Worm (Caenorhabditis elegans) whole organism, L1 larva: ENCODE results near the gene F48B9.3.

ENCODE experiments used
- C04F5.9 ChIP-seq: sonication (generic microtip); optimal IDR thresholded peaks from 2 replicates; lab custom pipeline; 2016; ENCODE audit warnings: missing genetic modification characterization, missing compliant biosample characterization
- F16B12.6 ChIP-seq: fragments of 150-350 bp; optimal IDR thresholded peaks from 2 replicates; lab custom pipeline; 2014; ENCODE audit warnings: missing biosample characterization, missing genetic modification characterization
- aha-1 ChIP-seq: fragments of 150-350 bp; optimal IDR thresholded peaks from 2 replicates; lab custom pipeline; 2014; ENCODE audit warnings: missing biosample characterization, missing genetic modification characterization
- blmp-1 ChIP-seq: fragments of 150-350 bp; optimal IDR thresholded peaks from 2 replicates; lab custom pipeline; 2014; ENCODE audit warnings: missing biosample characterization, missing genetic modification characterization
- ceh-63 ChIP-seq: fragments of 200-800 bp; sonication (Bioruptor generic); optimal IDR thresholded peaks from 2 replicates; lab custom pipeline; 2018; ENCODE audit warnings: mild to moderate bottlenecking, missing genetic modification characterization, missing compliant biosample characterization
- dpl-1 ChIP-seq, 3 experiments: fragments of 150-350 bp in 2 of 3; sonication (generic microtip) in 1 of 3; optimal IDR thresholded peaks; 2 replicates each; lab custom pipeline; 2014 to 2017; ENCODE audit warnings: missing biosample characterization in 3 of 3, missing genetic modification characterization in 3 of 3, missing genetic modification reagents in 3 of 3
- dsc-1 ChIP-seq: sonication (generic microtip); optimal IDR thresholded peaks from 2 replicates; lab custom pipeline; 2016; ENCODE audit warnings: mild to moderate bottlenecking, missing genetic modification characterization, missing compliant biosample characterization
- efl-1 ChIP-seq, 4 experiments: fragments of 150-350 bp; optimal IDR thresholded peaks in 3 of 4; peaks in 1 of 4; 1 replicate in 1 of 4; 2 replicates in 3 of 4; lab custom pipeline; 2014; ENCODE audit warnings: missing biosample characterization in 2 of 4, missing genetic modification characterization in 2 of 4, missing genetic modification reagents in 2 of 4
- fkh-10 ChIP-seq: sonication (generic microtip); optimal IDR thresholded peaks from 2 replicates; lab custom pipeline; 2017; ENCODE audit warnings: missing biosample characterization, missing genetic modification reagents, missing genetic modification characterization
- fkh-4 ChIP-seq: sonication (generic microtip); optimal IDR thresholded peaks from 2 replicates; lab custom pipeline; 2016; ENCODE audit warnings: missing compliant biosample characterization, missing genetic modification characterization, borderline replicate concordance
- fkh-8 ChIP-seq: sonication (generic microtip); optimal IDR thresholded peaks from 2 replicates; lab custom pipeline; 2016; ENCODE audit warnings: mild to moderate bottlenecking, missing genetic modification characterization, missing compliant biosample characterization
- hlh-4 ChIP-seq: sonication (generic microtip); optimal IDR thresholded peaks from 2 replicates; lab custom pipeline; 2016; ENCODE audit warnings: mild to moderate bottlenecking, missing genetic modification characterization, missing compliant biosample characterization
- lin-14 ChIP-seq: fragments of 200-800 bp; sonication (Bioruptor generic); optimal IDR thresholded peaks from 2 replicates; lab custom pipeline; 2018; ENCODE audit warnings: mild to moderate bottlenecking, missing genetic modification characterization, moderate library complexity, missing compliant biosample characterization
- lin-35 ChIP-seq, 2 experiments: fragments of 150-350 bp; optimal IDR thresholded peaks; 2 replicates each; lab custom pipeline; 2014; ENCODE audit warnings: missing biosample characterization in 2 of 2, missing genetic modification characterization in 2 of 2, missing genetic modification reagents in 2 of 2
- nhr-12 ChIP-seq: sonication (generic microtip); optimal IDR thresholded peaks from 2 replicates; lab custom pipeline; 2017; ENCODE audit warnings: missing biosample characterization, missing genetic modification characterization
- nhr-47 ChIP-seq: sonication (generic microtip); optimal IDR thresholded peaks from 2 replicates; lab custom pipeline; 2016; ENCODE audit warnings: mild to moderate bottlenecking, missing genetic modification characterization, moderate library complexity, missing compliant biosample characterization
- nhr-71 ChIP-seq: sonication (generic microtip); optimal IDR thresholded peaks from 2 replicates; lab custom pipeline; 2016; ENCODE audit warnings: mild to moderate bottlenecking, missing genetic modification characterization, moderate library complexity, missing compliant biosample characterization
- nhr-76 ChIP-seq: sonication (generic microtip); optimal IDR thresholded peaks from 2 replicates; lab custom pipeline; 2017; ENCODE audit warnings: missing biosample characterization, missing genetic modification characterization
- nhr-90 ChIP-seq: sonication (generic microtip); optimal IDR thresholded peaks from 2 replicates; lab custom pipeline; 2016; ENCODE audit warnings: mild to moderate bottlenecking, missing genetic modification characterization, missing compliant biosample characterization; ENCODE audit not compliant: poor library complexity
- pag-3 ChIP-seq: sonication (generic microtip); optimal IDR thresholded peaks from 2 replicates; lab custom pipeline; 2017; ENCODE audit warnings: missing genetic modification characterization, mild to moderate bottlenecking, missing compliant biosample characterization, antibody characterized with exemption, borderline replicate concordance; ENCODE audit not compliant: insufficient read depth
- pqm-1 ChIP-seq: sonication (generic microtip); optimal IDR thresholded peaks from 3 replicates; lab custom pipeline; 2017; ENCODE audit warnings: missing biosample characterization, missing genetic modification characterization
- rnt-1 ChIP-seq: sonication (generic microtip); optimal IDR thresholded peaks from 2 replicates; lab custom pipeline; 2016; ENCODE audit warnings: mild to moderate bottlenecking, missing genetic modification characterization, moderate library complexity, missing compliant biosample characterization
- snpc-4 ChIP-seq: fragments of 150-350 bp; optimal IDR thresholded peaks from 2 replicates; lab custom pipeline; 2014; ENCODE audit warnings: missing biosample characterization, missing genetic modification characterization
- sox-4 ChIP-seq: sonication (generic microtip); optimal IDR thresholded peaks from 2 replicates; lab custom pipeline; 2016; ENCODE audit warnings: missing genetic modification characterization, missing compliant biosample characterization
- swsn-7 ChIP-seq: sonication (generic microtip); optimal IDR thresholded peaks from 2 replicates; lab custom pipeline; 2016; ENCODE audit warnings: missing genetic modification characterization, missing compliant biosample characterization
- unc-62 ChIP-seq: fragments of 150-350 bp; optimal IDR thresholded peaks from 2 replicates; lab custom pipeline; 2014; ENCODE audit warnings: missing biosample characterization, missing genetic modification reagents, missing genetic modification characterization
- unc-86 ChIP-seq: sonication (generic microtip); optimal IDR thresholded peaks from 2 replicates; lab custom pipeline; 2016; ENCODE audit warnings: missing genetic modification characterization, missing compliant biosample characterization
- vab-15 ChIP-seq: sonication (generic microtip); optimal IDR thresholded peaks from 2 replicates; lab custom pipeline; 2017; ENCODE audit warnings: missing genotype, mild to moderate bottlenecking, missing genetic modification characterization, missing compliant biosample characterization
- xbp-1 ChIP-seq: sonication (generic microtip); optimal IDR thresholded peaks from 2 replicates; lab custom pipeline; 2016; ENCODE audit warnings: missing genetic modification characterization, missing compliant biosample characterization
- ztf-11 ChIP-seq, 2 experiments: sonication (generic microtip); optimal IDR thresholded peaks; 2 replicates each; lab custom pipeline; 2016 to 2017; ENCODE audit warnings: missing genetic modification characterization in 2 of 2, missing biosample characterization in 1 of 2, missing compliant biosample characterization in 1 of 2
- ztf-4 ChIP-seq: fragments of 150-350 bp; optimal IDR thresholded peaks from 2 replicates; lab custom pipeline; 2014; ENCODE audit warnings: missing biosample characterization, missing genetic modification characterization

The F48B9.3 gene

DNA sequence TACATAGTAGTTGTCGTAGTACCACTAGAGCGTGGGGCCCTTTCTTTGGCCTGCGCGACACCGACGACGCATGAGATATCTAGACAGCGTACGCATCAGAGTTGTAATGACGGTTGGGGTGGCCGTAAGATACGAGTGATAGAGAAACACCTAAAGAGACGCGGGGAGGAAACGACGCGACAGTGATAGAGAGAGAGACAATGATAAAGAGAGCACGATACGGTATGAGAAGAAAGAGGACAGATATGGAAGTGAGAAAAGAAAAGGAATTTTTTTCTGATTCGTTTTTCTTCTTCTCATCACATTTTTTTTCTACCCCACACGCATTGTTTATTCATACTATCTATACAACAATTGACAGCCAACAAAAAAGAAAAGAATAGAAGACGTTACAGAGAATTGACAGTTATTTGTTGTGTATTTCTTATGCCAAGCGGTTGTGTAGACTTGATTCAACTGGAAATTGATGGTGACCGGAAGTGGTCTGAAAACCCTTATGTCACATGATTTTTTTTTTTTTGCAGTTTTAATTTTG, 13.6 kb downstream of the F48B9.3 start (continued):
- TF ChIP-seq ztf-11 (tag; optimal IDR thresholded peaks at IDR 0.05; lab: Kevin White, UChicago) = no peak
- no peak for TF ChIP-seq aha-1

- no peak for TF ChIP-seq efl-1 (optimal IDR thresholded peaks at IDR 0.05; lab: Kevin White, UChicago)
- peak in 1 of 2 experiments; percentile 72 for TF ChIP-seq efl-1 (GFP tag; optimal IDR thresholded peaks at IDR 0.05 in 1 of 2; lab: Kevin White, UChicago)
- no peak for TF ChIP-seq pqm-1 (tag; lab: Kevin White, UChicago)
- no peak for TF ChIP-seq unc-62
These were observed 15.7 kb downstream of the F48B9.3 start, which contains the start of gene F48B9.1 for ce11 chrX:2180588-2180987. F48B9.1 (plus strand) TSS chrX:2180888.

DNA sequence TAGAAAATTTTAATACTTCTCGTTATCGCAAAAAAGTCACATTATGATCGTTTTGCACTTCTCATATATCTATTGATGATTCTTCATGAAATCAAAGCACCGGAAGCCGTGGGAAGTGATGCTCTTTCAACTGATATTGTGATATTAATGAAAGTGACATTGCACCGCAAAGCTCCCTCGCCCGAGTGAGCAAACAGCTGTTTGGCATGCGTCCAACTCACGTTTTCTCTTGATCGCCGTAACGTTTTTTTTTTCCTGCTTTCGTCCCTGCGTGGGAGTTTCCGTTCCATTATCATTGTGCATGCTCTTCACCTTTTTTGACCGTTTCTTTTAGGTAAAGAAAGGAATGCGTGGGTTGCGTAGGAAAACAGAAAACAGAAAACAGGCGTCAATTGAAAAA, 24.0 kb downstream of the F48B9.3 start:
- TF ChIP-seq F16B12.6 (tag; lab: Kevin White, UChicago) (no peak), dpl-1 (GFP tag; optimal IDR thresholded peaks at IDR 0.05; lab: Kevin White, UChicago) (no peak), C04F5.9 (no peak), pqm-1 (tag; lab: Kevin White, UChicago) (no peak), nhr-71 (tag; lab: Kevin White, UChicago) (peak; percentile 6), nhr-12 (tag; lab: Kevin White, UChicago) (no peak), xbp-1 (tag; lab: Kevin White, UChicago) (no peak), nhr-76 (tag; lab: Kevin White, UChicago) (no peak), pag-3 (tag; lab: Kevin White, UChicago) (no peak), nhr-47 (tag; lab: Kevin White, UChicago) (no peak), ztf-4 (tag; lab: Kevin White, UChicago) (no peak), vab-15 (tag; lab: Kevin White, UChicago) (no peak), ceh-63 (GFP tag; lab: Kevin White, UChicago) (no peak), lin-14 (GFP tag; lab: Kevin White, UChicago) (peak; percentile 63), rnt-1 (peak; percentile 48), unc-62 (no peak), swsn-7 (tag; lab: Kevin White, UChicago) (no peak), unc-86 (tag; lab: Kevin White, UChicago) (no peak)

- TF ChIP-seq dsc-1 (peak; percentile 64), snpc-4 (no peak), fkh-8 (tag; lab: Kevin White, UChicago) (no peak), nhr-90 (no peak), vab-15 (tag; lab: Kevin White, UChicago) (no peak), lin-35 (GFP tag; optimal IDR thresholded peaks at IDR 0.05; lab: Kevin White, UChicago) (no peak), fkh-4 (tag; lab: Kevin White, UChicago) (peak; percentile 25), sox-4 (tag; lab: Kevin White, UChicago) (no peak), blmp-1 (tag; lab: Kevin White, UChicago) (no peak), hlh-4 (tag; lab: Kevin White, UChicago) (no peak), unc-86 (tag; lab: Kevin White, UChicago) (no peak), efl-1 (optimal IDR thresholded peaks at IDR 0.05; lab: Kevin White, UChicago) (no peak), efl-1 (GFP tag; optimal IDR thresholded peaks at IDR 0.05 in 1 of 2; lab: Kevin White, UChicago) (peak in 1 of 2 experiments; percentile 85)
These were observed 25.9 kb downstream of the F48B9.3 start for ce11 chrX:2190740-2191139.

- TF ChIP-seq fkh-8 (tag; lab: Kevin White, UChicago) = no peak
- TF ChIP-seq fkh-10 = peak; percentile 77
- no peak for TF ChIP-seq efl-1 (optimal IDR thresholded peaks at IDR 0.05; lab: Kevin White, UChicago)
- TF ChIP-seq efl-1 (GFP tag; optimal IDR thresholded peaks at IDR 0.05 in 1 of 2; lab: Kevin White, UChicago) = peak in 1 of 2 experiments; percentile 76
- peak; percentile 25 for TF ChIP-seq lin-14 (GFP tag; lab: Kevin White, UChicago)
These were observed 27.2 kb downstream of the F48B9.3 start, which contains the start of gene gap-1 for ce11 chrX:2191925-2192554. gap-1 (plus strand) TSS chrX:2192504.
